Worm (Caenorhabditis elegans) whole organism, late embryonic: ENCODE measurements around the gene ptrg-1.

Source experiments
- C08G9.2 ChIP-seq: sonication (generic microtip); optimal IDR thresholded peaks from 2 replicates; lab custom pipeline; 2016; ENCODE audit warnings: mild to moderate bottlenecking, missing genetic modification characterization, moderate library complexity, missing compliant biosample characterization
- C38D4.7 ChIP-seq: fragments of 200-800 bp; sonication (Bioruptor generic); optimal IDR thresholded peaks from 2 replicates; lab custom pipeline; 2018; ENCODE audit warnings: mild to moderate bottlenecking, missing genetic modification characterization, moderate library complexity, missing compliant biosample characterization
- F13H6.1 ChIP-seq: sonication (generic microtip); optimal IDR thresholded peaks from 2 replicates; lab custom pipeline; 2016; ENCODE audit warnings: missing genetic modification characterization, missing compliant biosample characterization
- T23F11.4 ChIP-seq: fragments of 200-800 bp; sonication (Bioruptor generic); optimal IDR thresholded peaks from 2 replicates; lab custom pipeline; 2018; ENCODE audit warnings: mild to moderate bottlenecking, missing genetic modification characterization, missing compliant biosample characterization
- ama-1 ChIP-seq: fragments of 150-350 bp; optimal IDR thresholded peaks from 2 replicates; lab custom pipeline; 2014
- ceh-14 ChIP-seq: sonication (generic microtip); optimal IDR thresholded peaks from 2 replicates; lab custom pipeline; 2016; ENCODE audit warnings: missing genotype, missing genetic modification characterization, missing compliant biosample characterization
- ceh-2 ChIP-seq: sonication (generic microtip); optimal IDR thresholded peaks from 2 replicates; lab custom pipeline; 2016; ENCODE audit warnings: missing genotype, missing genetic modification characterization, missing compliant biosample characterization
- ceh-22 ChIP-seq: sonication (generic microtip); optimal IDR thresholded peaks from 2 replicates; lab custom pipeline; 2017; ENCODE audit warnings: missing biosample characterization, missing genetic modification characterization
- ceh-24 ChIP-seq: sonication (generic microtip); optimal IDR thresholded peaks from 2 replicates; lab custom pipeline; 2016; ENCODE audit warnings: mild to moderate bottlenecking, missing genetic modification characterization, missing compliant biosample characterization
- ceh-6 ChIP-seq: fragments of 200-800 bp; sonication (Bioruptor generic); optimal IDR thresholded peaks from 2 replicates; lab custom pipeline; 2018; ENCODE audit warnings: mild to moderate bottlenecking, missing genetic modification characterization, missing compliant biosample characterization
- elt-2 ChIP-seq: sonication (generic microtip); optimal IDR thresholded peaks from 2 replicates; lab custom pipeline; 2016; ENCODE audit warnings: missing genetic modification reagents, missing genetic modification characterization, missing compliant biosample characterization
- ets-4 ChIP-seq: sonication (generic microtip); optimal IDR thresholded peaks from 2 replicates; lab custom pipeline; 2016; ENCODE audit warnings: missing genetic modification characterization, missing compliant biosample characterization
- fkh-6 ChIP-seq: sonication (generic microtip); optimal IDR thresholded peaks from 2 replicates; lab custom pipeline; 2016; ENCODE audit warnings: missing genetic modification characterization, missing compliant biosample characterization
- hlh-6 ChIP-seq: sonication (generic microtip); optimal IDR thresholded peaks from 2 replicates; lab custom pipeline; 2016; ENCODE audit warnings: missing genotype, missing genetic modification characterization, missing compliant biosample characterization
- lin-11 ChIP-seq: fragments of 200-800 bp; sonication (Bioruptor generic); optimal IDR thresholded peaks from 2 replicates; lab custom pipeline; 2018; ENCODE audit warnings: mild to moderate bottlenecking, missing genetic modification characterization, missing compliant biosample characterization
- nhr-11 ChIP-seq: fragments of 150-350 bp; optimal IDR thresholded peaks from 2 replicates; lab custom pipeline; 2014; ENCODE audit warnings: missing biosample characterization, missing genetic modification characterization
- npax-4 ChIP-seq: sonication (generic microtip); optimal IDR thresholded peaks from 2 replicates; lab custom pipeline; 2016; ENCODE audit warnings: missing genetic modification characterization, missing compliant biosample characterization
- odd-2 ChIP-seq: sonication (generic microtip); optimal IDR thresholded peaks from 2 replicates; lab custom pipeline; 2017; ENCODE audit warnings: antibody characterized with exemption, mild to moderate bottlenecking, missing genetic modification characterization, missing compliant biosample characterization
- pha-4 ChIP-seq: fragments of 150-350 bp; optimal IDR thresholded peaks from 2 replicates; lab custom pipeline; 2018; ENCODE audit warnings: missing biosample characterization, missing genetic modification reagents, missing genetic modification characterization
- pros-1 ChIP-seq: fragments of 150-350 bp; optimal IDR thresholded peaks from 2 replicates; lab custom pipeline; 2014; ENCODE audit warnings: missing biosample characterization, missing genetic modification reagents, missing genetic modification characterization
- unc-3 ChIP-seq, 2 experiments: fragments of 200-800 bp in 1 of 2; sonication (Bioruptor generic) in 1 of 2; sonication (generic microtip) in 1 of 2; conservative IDR thresholded peaks in 1 of 2; optimal IDR thresholded peaks in 1 of 2; 2 replicates each; pipeline versions ENCODE4 v1.3.6 to Lab custom; 2016 to 2022; ENCODE audit warnings: missing compliant biosample characterization in 2 of 2, missing genetic modification characterization in 2 of 2, missing genetic modification reagents in 1 of 2
- unc-42 ChIP-seq: sonication (generic microtip); optimal IDR thresholded peaks from 2 replicates; lab custom pipeline; 2016; ENCODE audit warnings: missing genotype, missing genetic modification characterization, missing compliant biosample characterization
- unc-86 ChIP-seq: sonication (generic microtip); optimal IDR thresholded peaks from 2 replicates; lab custom pipeline; 2016; ENCODE audit warnings: missing genetic modification characterization, missing compliant biosample characterization

The ptrg-1 gene

ce11 chrIV:10140143-10140542, 54.1 kb downstream of the ptrg-1 start, which contains the start of gene gst-3:
Gene gst-3, minus strand, starts transcription at chrIV:10140243.
- TF ChIP-seq unc-86 (tag; lab: Kevin White, UChicago): no peak
- TF ChIP-seq, all 69 proteins: peak for 0

ce11 chrIV:10137804-10138203, 56.4 kb downstream of the ptrg-1 start, which contains the start of gene K08F4.12:
Gene K08F4.12, plus strand, starts transcription at chrIV:10138104.
- no peak for TF ChIP-seq unc-3 (GFP tag; conservative IDR thresholded peaks at IDR 0.05; lab: Robert Waterston, UW)
- TF ChIP-seq unc-3 (tag; optimal IDR thresholded peaks at IDR 0.05; lab: Kevin White, UChicago): no peak
- TF ChIP-seq unc-86 (tag; lab: Kevin White, UChicago): no peak
- TF ChIP-seq npax-4 (tag; lab: Kevin White, UChicago): no peak
- TF ChIP-seq T23F11.4 (GFP tag; lab: Kevin White, UChicago): no peak
- TF ChIP-seq odd-2 (tag; lab: Kevin White, UChicago): no peak
- no peak for TF ChIP-seq lin-11 (tag; lab: Kevin White, UChicago)
- no peak for TF ChIP-seq ceh-6 (GFP tag; lab: Kevin White, UChicago)
- no peak for TF ChIP-seq ceh-14 (tag; lab: Kevin White, UChicago)
- TF ChIP-seq C38D4.7: no peak
- no peak for TF ChIP-seq nhr-11 (tag; lab: Kevin White, UChicago)
- no peak for TF ChIP-seq pros-1 (tag; lab: Kevin White, UChicago)
- TF ChIP-seq ama-1 (lab: Kevin White, UChicago): no peak
- no peak for TF ChIP-seq F13H6.1 (tag; lab: Kevin White, UChicago)
- TF ChIP-seq fkh-6: no peak
- no peak for TF ChIP-seq ceh-2 (tag; lab: Kevin White, UChicago)
- no peak for TF ChIP-seq pha-4
- no peak for TF ChIP-seq elt-2
- TF ChIP-seq, all 69 proteins: peak for 0

- TF ChIP-seq ets-4 (tag; lab: Kevin White, UChicago) (no peak), C08G9.2 (tag; lab: Kevin White, UChicago) (no peak), hlh-6 (no peak), fkh-6 (no peak), ceh-24 (no peak), unc-42 (tag; lab: Kevin White, UChicago) (no peak), ceh-22 (tag; lab: Kevin White, UChicago) (no peak), pha-4 (no peak)
Measured at ce11 chrIV:10135817-10136216, 58.4 kb downstream of the ptrg-1 start, which contains the start of gene K08F4.5. Gene K08F4.5, minus strand, starts transcription at chrIV:10135917.
